Worm (Caenorhabditis elegans) whole organism, midembryonic: ENCODE data around the gene egl-2.

Source experiments
- T22C8.4 ChIP-seq: fragments of 200-800 bp; sonication (Bioruptor generic); IDR thresholded peaks from 2 replicates; pipeline ENCODE4 v1.3.6; 2022; ENCODE audit warnings: missing genetic modification characterization, missing compliant biosample characterization
- cog-1 ChIP-seq: sonication (generic microtip); optimal IDR thresholded peaks from 2 replicates; lab custom pipeline; 2016; ENCODE audit warnings: missing genetic modification characterization, missing compliant biosample characterization
- flt-1 ChIP-seq: fragments of 200-800 bp; sonication (Bioruptor generic); IDR thresholded peaks from 2 replicates; pipeline ENCODE4 v1.3.6; 2022; ENCODE audit warnings: missing genetic modification characterization, missing compliant biosample characterization
- klf-2 ChIP-seq: fragments of 200-800 bp; sonication (Bioruptor generic); conservative IDR thresholded peaks from 2 replicates; pipeline ENCODE4 v1.3.6; 2022; ENCODE audit warnings: missing genetic modification reagents, missing genetic modification characterization, missing compliant biosample characterization
- med-1 ChIP-seq: sonication (generic microtip); optimal IDR thresholded peaks from 2 replicates; lab custom pipeline; 2017; ENCODE audit warnings: missing genetic modification characterization, mild to moderate bottlenecking, missing compliant biosample characterization, antibody characterized with exemption, missing genetic modification reagents; ENCODE audit not compliant: insufficient read depth
- ref-1 ChIP-seq: fragments of 200-800 bp; sonication (Bioruptor generic); conservative IDR thresholded peaks from 2 replicates; pipeline ENCODE4 v1.3.6; 2022; ENCODE audit warnings: missing genetic modification reagents, missing genetic modification characterization, missing compliant biosample characterization
- tab-1 ChIP-seq: fragments of 200-800 bp; sonication (Bioruptor generic); IDR thresholded peaks from 2 replicates; pipeline ENCODE4 v1.3.6; 2022; ENCODE audit warnings: missing genetic modification characterization, missing compliant biosample characterization
- ztf-23 ChIP-seq: fragments of 200-800 bp; sonication (Bioruptor generic); IDR thresholded peaks from 2 replicates; pipeline ENCODE4 v1.3.6; 2022; ENCODE audit warnings: missing genetic modification reagents, missing genetic modification characterization, missing compliant biosample characterization
- ztf-29 ChIP-seq: fragments of 200-800 bp; sonication (Bioruptor generic); IDR thresholded peaks from 2 replicates; pipeline ENCODE4 v1.3.6; 2022; ENCODE audit warnings: missing genetic modification reagents, missing genetic modification characterization, missing compliant biosample characterization

egl-2 gene

ce11 chrV:1270611-1271010, 28.5 kb downstream of the egl-2 start, which contains the start of gene Y75B7B.1:
Y75B7B.1 (plus strand) TSS chrV:1270911.
- TF ChIP-seq ztf-23 (GFP tag; lab: Robert Waterston, UW), result no peak
- TF ChIP-seq ztf-29, result no peak
- TF ChIP-seq flt-1 (GFP tag; lab: Robert Waterston, UW), result no peak
- no peak for TF ChIP-seq klf-2 (GFP tag; lab: Robert Waterston, UW)
- TF ChIP-seq ref-1 (GFP tag; lab: Robert Waterston, UW), result no peak
- TF ChIP-seq cog-1 (tag; lab: Kevin White, UChicago), result no peak
- TF ChIP-seq T22C8.4, result no peak
- TF ChIP-seq tab-1 (GFP tag; lab: Robert Waterston, UW), result no peak
- TF ChIP-seq med-1 (GFP tag; lab: Kevin White, UChicago), result no peak

- TF ChIP-seq T22C8.4 (no peak), flt-1 (GFP tag; lab: Robert Waterston, UW) (no peak), ref-1 (GFP tag; lab: Robert Waterston, UW) (no peak), med-1 (GFP tag; lab: Kevin White, UChicago) (no peak), ztf-23 (GFP tag; lab: Robert Waterston, UW) (no peak), tab-1 (GFP tag; lab: Robert Waterston, UW) (no peak), ztf-29 (no peak)
Measured at ce11 chrV:1266540-1266939, 32.6 kb downstream of the egl-2 start.

- TF ChIP-seq tab-1 (GFP tag; lab: Robert Waterston, UW) (no peak), ztf-23 (GFP tag; lab: Robert Waterston, UW) (no peak), cog-1 (tag; lab: Kevin White, UChicago) (no peak), T22C8.4 (no peak), klf-2 (GFP tag; lab: Robert Waterston, UW) (no peak), ztf-29 (no peak), med-1 (GFP tag; lab: Kevin White, UChicago) (no peak), flt-1 (GFP tag; lab: Robert Waterston, UW) (no peak), ref-1 (GFP tag; lab: Robert Waterston, UW) (no peak)
Measured at ce11 chrV:1263939-1264823, 35.0 kb downstream of the egl-2 start, which contains the start of the genes rab-1 and C39F7.5. rab-1 (minus strand) TSS chrV:1263989. C39F7.5 (plus strand) TSS chrV:1264773.

- TF ChIP-seq ztf-29 (no peak), ref-1 (GFP tag; lab: Robert Waterston, UW) (no peak), T22C8.4 (no peak), flt-1 (GFP tag; lab: Robert Waterston, UW) (no peak), ztf-23 (GFP tag; lab: Robert Waterston, UW) (no peak), cog-1 (tag; lab: Kevin White, UChicago) (no peak), med-1 (GFP tag; lab: Kevin White, UChicago) (no peak), tab-1 (GFP tag; lab: Robert Waterston, UW) (no peak), klf-2 (GFP tag; lab: Robert Waterston, UW) (no peak)
Measured at ce11 chrV:1263078-1263732, 35.9 kb downstream of the egl-2 start.

- no peak for TF ChIP-seq med-1 (GFP tag; lab: Kevin White, UChicago)
- no peak for TF ChIP-seq ztf-29
- no peak for TF ChIP-seq ref-1 (GFP tag; lab: Robert Waterston, UW)
- TF ChIP-seq ztf-23 (GFP tag; lab: Robert Waterston, UW), result no peak
- no peak for TF ChIP-seq klf-2 (GFP tag; lab: Robert Waterston, UW)
- no peak for TF ChIP-seq flt-1 (GFP tag; lab: Robert Waterston, UW)
- TF ChIP-seq cog-1 (tag; lab: Kevin White, UChicago), result no peak
- TF ChIP-seq tab-1 (GFP tag; lab: Robert Waterston, UW), result no peak
- TF ChIP-seq T22C8.4, result no peak
Measured at ce11 chrV:1262036-1262435, 37.1 kb downstream of the egl-2 start.

ce11 chrV:1260042-1260441, 39.1 kb downstream of the egl-2 start, which contains the start of gene C39F7.1:
C39F7.1 (plus strand) TSS chrV:1260342.
- no peak for TF ChIP-seq ztf-23 (GFP tag; lab: Robert Waterston, UW)
- no peak for TF ChIP-seq med-1 (GFP tag; lab: Kevin White, UChicago)
- TF ChIP-seq cog-1 (tag; lab: Kevin White, UChicago), result no peak
- TF ChIP-seq ztf-29, result no peak
- no peak for TF ChIP-seq T22C8.4
- no peak for TF ChIP-seq flt-1 (GFP tag; lab: Robert Waterston, UW)
- TF ChIP-seq klf-2 (GFP tag; lab: Robert Waterston, UW), result no peak
- no peak for TF ChIP-seq tab-1 (GFP tag; lab: Robert Waterston, UW)
- no peak for TF ChIP-seq ref-1 (GFP tag; lab: Robert Waterston, UW)

ce11 chrV:1252794-1253193, 46.3 kb downstream of the egl-2 start:
- TF ChIP-seq med-1 (GFP tag; lab: Kevin White, UChicago), result no peak
- no peak for TF ChIP-seq flt-1 (GFP tag; lab: Robert Waterston, UW)
- no peak for TF ChIP-seq ztf-23 (GFP tag; lab: Robert Waterston, UW)

ce11 chrV:1244021-1244708, 55.0 kb downstream of the egl-2 start:
- no peak for TF ChIP-seq T22C8.4
- TF ChIP-seq ztf-29, result no peak
- TF ChIP-seq klf-2 (GFP tag; lab: Robert Waterston, UW), result no peak
- no peak for TF ChIP-seq med-1 (GFP tag; lab: Kevin White, UChicago)
- no peak for TF ChIP-seq ref-1 (GFP tag; lab: Robert Waterston, UW)
- TF ChIP-seq cog-1 (tag; lab: Kevin White, UChicago), result no peak
- TF ChIP-seq flt-1 (GFP tag; lab: Robert Waterston, UW), result no peak
- TF ChIP-seq ztf-23 (GFP tag; lab: Robert Waterston, UW), result no peak
- TF ChIP-seq tab-1 (GFP tag; lab: Robert Waterston, UW), result no peak
